Fruit fly (Drosophila melanogaster) whole organism, embryonic: ENCODE measurements around the gene Cyp18a1.
A peak's percentile ranks its signal among the peaks of the same experiment; 100 is the strongest.

Source experiments
- Atf-2 ChIP-seq: fragments of 200-800 bp; sonication (Bioruptor generic); optimal IDR thresholded peaks from 2 replicates; lab custom pipeline; 2016; ENCODE audit warnings: missing biosample characterization, missing genetic modification characterization
- CG10147 ChIP-seq: fragments of 200-800 bp; sonication (Bioruptor generic); optimal IDR thresholded peaks from 2 replicates; lab custom pipeline; 2019; ENCODE audit warnings: missing biosample characterization, mild to moderate bottlenecking, missing genetic modification characterization, moderate library complexity
- CG10565 ChIP-seq: fragments of 200-800 bp; sonication (Bioruptor generic); optimal IDR thresholded peaks from 3 replicates; lab custom pipeline; 2016; ENCODE audit warnings: missing biosample characterization, mild to moderate bottlenecking, missing genetic modification characterization
- CG11085 ChIP-seq: fragments of 200-800 bp; sonication (Bioruptor generic); IDR thresholded peaks from 2 replicates; pipeline ENCODE4 v1.3.6; 2022; ENCODE audit warnings: missing biosample characterization, missing genetic modification characterization
- CG12236 ChIP-seq: fragments of 200-800 bp; sonication (Bioruptor generic); optimal IDR thresholded peaks from 2 replicates; lab custom pipeline; 2016; ENCODE audit warnings: missing biosample characterization, missing genetic modification characterization
- CG13424 ChIP-seq: fragments of 200-800 bp; sonication (Bioruptor generic); optimal IDR thresholded peaks from 2 replicates; lab custom pipeline; 2019; ENCODE audit warnings: missing biosample characterization, mild to moderate bottlenecking, missing genetic modification characterization, moderate library complexity
- CG14710 ChIP-seq: fragments of 200-800 bp; sonication (Bioruptor generic); optimal IDR thresholded peaks from 3 replicates; lab custom pipeline; 2019; ENCODE audit warnings: missing biosample characterization, mild to moderate bottlenecking, missing genetic modification characterization, moderate library complexity
- CG15269 ChIP-seq: fragments of 200-800 bp; sonication (Bioruptor generic); optimal IDR thresholded peaks from 2 replicates; lab custom pipeline; 2018; ENCODE audit warnings: missing biosample characterization, mild to moderate bottlenecking, missing genetic modification characterization, moderate library complexity
- CG1603 ChIP-seq: fragments of 200-800 bp; sonication (Bioruptor generic); optimal IDR thresholded peaks from 2 replicates; lab custom pipeline; 2019; ENCODE audit warnings: missing biosample characterization, mild to moderate bottlenecking, missing genetic modification characterization, moderate library complexity
- CG16863 ChIP-seq: fragments of 200-800 bp; sonication (Bioruptor generic); optimal IDR thresholded peaks from 3 replicates; lab custom pipeline; 2016; ENCODE audit warnings: missing biosample characterization, missing genetic modification characterization
- CG17568 ChIP-seq: fragments of 200-800 bp; sonication (Bioruptor generic); optimal IDR thresholded peaks from 2 replicates; lab custom pipeline; 2018; ENCODE audit warnings: missing biosample characterization, mild to moderate bottlenecking, missing genetic modification characterization, moderate library complexity
- CG18599 ChIP-seq: fragments of 200-800 bp; sonication (Bioruptor generic); optimal IDR thresholded peaks from 3 replicates; lab custom pipeline; 2017; ENCODE audit warnings: missing biosample characterization, missing genetic modification characterization, mild to moderate bottlenecking, moderate library complexity, missing genetic modification reagents
- CG30403 ChIP-seq: fragments of 200-800 bp; sonication (Bioruptor generic); optimal IDR thresholded peaks from 3 replicates; lab custom pipeline; 2016; ENCODE audit warnings: missing biosample characterization, missing genetic modification characterization
- CG31388 ChIP-seq: fragments of 200-800 bp; sonication (Bioruptor generic); optimal IDR thresholded peaks from 2 replicates; lab custom pipeline; 2016; ENCODE audit warnings: missing biosample characterization, missing genetic modification characterization
- CG33557 ChIP-seq: fragments of 200-800 bp; sonication (Bioruptor generic); optimal IDR thresholded peaks from 2 replicates; lab custom pipeline; 2019; ENCODE audit warnings: missing biosample characterization, mild to moderate bottlenecking, missing genetic modification characterization, moderate library complexity
- CG4707 ChIP-seq: fragments of 200-800 bp; sonication (Bioruptor generic); optimal IDR thresholded peaks from 2 replicates; lab custom pipeline; 2018; ENCODE audit warnings: missing biosample characterization, mild to moderate bottlenecking, missing genetic modification characterization, moderate library complexity
- CG6654 ChIP-seq: fragments of 200-800 bp; sonication (Bioruptor generic); optimal IDR thresholded peaks from 2 replicates; lab custom pipeline; 2017; ENCODE audit warnings: missing biosample characterization, mild to moderate bottlenecking, missing genetic modification characterization
- CG8281 ChIP-seq: fragments of 200-800 bp; sonication (Bioruptor generic); optimal IDR thresholded peaks from 2 replicates; lab custom pipeline; 2018; ENCODE audit warnings: missing biosample characterization, mild to moderate bottlenecking, missing genetic modification characterization, moderate library complexity
- CG9817 ChIP-seq: fragments of 200-800 bp; sonication (Bioruptor generic); optimal IDR thresholded peaks from 2 replicates; lab custom pipeline; 2018; ENCODE audit warnings: missing biosample characterization, mild to moderate bottlenecking, missing genetic modification characterization, moderate library complexity
- Dbx ChIP-seq: fragments of 200-800 bp; sonication (Bioruptor generic); IDR thresholded peaks from 3 replicates; pipeline ENCODE4 v1.3.6; 2022; ENCODE audit warnings: missing biosample characterization, missing genetic modification characterization
- Dp ChIP-seq: fragments of 200-800 bp; sonication (Bioruptor generic); optimal IDR thresholded peaks from 2 replicates; lab custom pipeline; 2018; ENCODE audit warnings: missing biosample characterization, mild to moderate bottlenecking, missing genetic modification characterization, moderate library complexity
- Elba2 ChIP-seq: fragments of 200-800 bp; sonication (Bioruptor generic); optimal IDR thresholded peaks from 3 replicates; lab custom pipeline; 2016; ENCODE audit warnings: missing biosample characterization, missing genetic modification characterization
- Fer2 ChIP-seq: fragments of 200-800 bp; sonication (Bioruptor generic); optimal IDR thresholded peaks from 2 replicates; lab custom pipeline; 2018; ENCODE audit warnings: missing biosample characterization, mild to moderate bottlenecking, missing genetic modification characterization, moderate library complexity
- HLHmδ ChIP-seq: fragments of 200-800 bp; sonication (Bioruptor generic); optimal IDR thresholded peaks from 2 replicates; lab custom pipeline; 2018; ENCODE audit warnings: missing biosample characterization, mild to moderate bottlenecking, missing genetic modification characterization, moderate library complexity
- MBD-R2 ChIP-seq: fragments of 200-800 bp; sonication (Bioruptor generic); IDR thresholded peaks from 2 replicates; pipeline ENCODE4 v1.3.6; 2022; ENCODE audit warnings: missing biosample characterization, missing genetic modification characterization
- Mes4 ChIP-seq: fragments of 200-800 bp; sonication (Bioruptor generic); optimal IDR thresholded peaks from 2 replicates; lab custom pipeline; 2016; ENCODE audit warnings: missing biosample characterization, missing genetic modification characterization
- Opbp ChIP-seq: fragments of 200-800 bp; sonication (Bioruptor generic); IDR thresholded peaks from 3 replicates; pipeline ENCODE4 v1.3.6; 2022; ENCODE audit warnings: missing biosample characterization, missing genetic modification characterization; ENCODE audit not compliant: partially characterized antibody
- Taf1 ChIP-seq: fragments of 200-800 bp; sonication (Bioruptor generic); IDR thresholded peaks from 2 replicates; pipeline ENCODE4 v1.3.6; 2022; ENCODE audit warnings: missing biosample characterization, missing genetic modification characterization
- Trl ChIP-seq, 3 experiments: fragments of >200 bp in 2 of 3; fragments of 200-800 bp in 1 of 3; sonication (Bioruptor generic) in 1 of 3; optimal IDR thresholded peaks; 2 replicates in 1 of 3; 3 replicates in 2 of 3; lab custom pipeline; 2016 to 2017; ENCODE audit warnings: missing biosample characterization in 1 of 3, missing genetic modification characterization in 1 of 3
- abd-A ChIP-seq: fragments of 200-800 bp; sonication (Bioruptor generic); optimal IDR thresholded peaks from 3 replicates; lab custom pipeline; 2019; ENCODE audit warnings: missing biosample characterization, mild to moderate bottlenecking, missing genetic modification characterization, moderate library complexity
- btn ChIP-seq: fragments of 200-800 bp; sonication (Bioruptor generic); optimal IDR thresholded peaks from 2 replicates; lab custom pipeline; 2016; ENCODE audit warnings: missing biosample characterization, missing genetic modification characterization
- cato ChIP-seq: fragments of 200-800 bp; sonication (Bioruptor generic); optimal IDR thresholded peaks from 2 replicates; lab custom pipeline; 2016; ENCODE audit warnings: missing biosample characterization, missing genetic modification characterization, borderline replicate concordance
- danr ChIP-seq: fragments of 200-800 bp; sonication (Bioruptor generic); IDR thresholded peaks from 2 replicates; pipeline ENCODE4 v1.3.6; 2022; ENCODE audit warnings: missing biosample characterization, missing genetic modification characterization
- fd64A ChIP-seq: fragments of 200-800 bp; sonication (Bioruptor generic); optimal IDR thresholded peaks from 3 replicates; lab custom pipeline; 2018; ENCODE audit warnings: missing biosample characterization, mild to moderate bottlenecking, missing genetic modification characterization
- grau ChIP-seq: fragments of 200-800 bp; optimal IDR thresholded peaks from 3 replicates; lab custom pipeline; 2019; ENCODE audit warnings: missing biosample characterization, mild to moderate bottlenecking, missing genetic modification characterization, moderate library complexity
- gsb-n ChIP-seq: fragments of 200-800 bp; sonication (Bioruptor generic); optimal IDR thresholded peaks from 3 replicates; lab custom pipeline; 2018; ENCODE audit warnings: missing biosample characterization, mild to moderate bottlenecking, missing genetic modification characterization
- ken ChIP-seq: fragments of 200-800 bp; sonication (Bioruptor generic); IDR thresholded peaks from 3 replicates; pipeline ENCODE4 v1.3.6; 2022; ENCODE audit warnings: missing biosample characterization, missing genetic modification characterization
- kni ChIP-seq: fragments of 200-800 bp; sonication (Bioruptor generic); optimal IDR thresholded peaks from 3 replicates; lab custom pipeline; 2017; ENCODE audit warnings: mild to moderate bottlenecking, missing biosample characterization, missing genetic modification reagents, missing genetic modification characterization
- org-1 ChIP-seq: fragments of 200-800 bp; sonication (Bioruptor generic); optimal IDR thresholded peaks from 2 replicates; lab custom pipeline; 2017; ENCODE audit warnings: missing biosample characterization, missing genetic modification characterization
- pho ChIP-seq: fragments of 200-800 bp; sonication (Bioruptor generic); optimal IDR thresholded peaks from 2 replicates; lab custom pipeline; 2016; ENCODE audit warnings: missing biosample characterization, missing genetic modification characterization
- pzg ChIP-seq: fragments of 200-800 bp; sonication (Bioruptor generic); optimal IDR thresholded peaks from 3 replicates; lab custom pipeline; 2018; ENCODE audit warnings: missing biosample characterization, mild to moderate bottlenecking, missing genetic modification characterization, moderate library complexity
- row ChIP-seq: fragments of 200-800 bp; sonication (Bioruptor generic); IDR thresholded peaks from 3 replicates; pipeline ENCODE4 v1.3.6; 2022; ENCODE audit warnings: missing biosample characterization, missing genetic modification characterization
- slbo ChIP-seq: fragments of 200-800 bp; sonication (Bioruptor generic); IDR thresholded peaks from 2 replicates; pipeline ENCODE4 v1.3.6; 2022; ENCODE audit warnings: missing biosample characterization, missing genetic modification characterization
- ssp ChIP-seq: fragments of 200-800 bp; sonication (Bioruptor generic); IDR thresholded peaks from 2 replicates; pipeline ENCODE4 v1.3.6; 2022; ENCODE audit warnings: missing biosample characterization, missing genetic modification characterization
- tgo ChIP-seq: fragments of 200-800 bp; sonication (Bioruptor generic); IDR thresholded peaks from 3 replicates; pipeline ENCODE4 v1.3.6; 2022; ENCODE audit warnings: missing biosample characterization, missing genetic modification characterization
- unc-4 ChIP-seq: fragments of 200-800 bp; sonication (Bioruptor generic); IDR thresholded peaks from 2 replicates; pipeline ENCODE4 v1.3.6; 2022; ENCODE audit warnings: missing biosample characterization, missing genetic modification characterization; ENCODE audit not compliant: partially characterized antibody
- unpg ChIP-seq: fragments of 200-800 bp; sonication (Bioruptor generic); optimal IDR thresholded peaks from 3 replicates; lab custom pipeline; 2018; ENCODE audit warnings: missing biosample characterization, mild to moderate bottlenecking, missing genetic modification characterization, moderate library complexity
- wdn ChIP-seq: fragments of 200-800 bp; sonication (Bioruptor generic); IDR thresholded peaks from 2 replicates; pipeline ENCODE4 v1.3.6; 2022; ENCODE audit warnings: missing biosample characterization, missing genetic modification characterization
- zen ChIP-seq: fragments of 200-800 bp; sonication (Bioruptor generic); optimal IDR thresholded peaks from 3 replicates; lab custom pipeline; 2018; ENCODE audit warnings: missing biosample characterization, mild to moderate bottlenecking, missing genetic modification characterization, moderate library complexity

Gene Cyp18a1

DNA sequence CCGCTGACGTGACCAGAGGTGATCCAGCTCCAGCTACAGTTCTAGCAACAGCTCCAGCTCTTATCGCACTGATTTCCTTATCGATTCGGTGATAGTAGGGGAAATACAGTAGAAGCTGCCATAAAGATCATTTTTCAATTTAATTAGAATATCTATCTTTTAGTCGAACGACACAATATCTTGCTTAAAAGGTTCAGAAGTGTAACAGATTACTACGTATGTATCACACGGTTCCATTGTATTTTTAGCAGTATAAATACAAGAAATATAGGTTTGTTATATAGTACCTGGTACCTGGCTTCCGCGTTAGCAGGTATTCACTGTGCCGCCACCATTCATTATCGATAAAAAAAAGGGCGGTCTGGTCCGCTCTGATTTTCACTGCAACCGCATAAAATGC is 48.0 kb downstream of the Cyp18a1 start (continued):
- TF ChIP-seq kni (GFP tag; lab: Kevin White, UChicago): peak; percentile 8
- peak; percentile 90 for TF ChIP-seq CG15269 (tag; lab: Kevin White, UChicago)
- peak; percentile 60 for TF ChIP-seq CG10147 (GFP tag; lab: Kevin White, UChicago)
- peak; percentile 79 for TF ChIP-seq CG30403 (GFP tag; lab: Kevin White, UChicago)
- TF ChIP-seq Atf-2 (GFP tag; lab: Kevin White, UChicago): peak; percentile 22
- TF ChIP-seq CG10565 (GFP tag; lab: Kevin White, UChicago): no peak
- TF ChIP-seq pho (GFP tag; lab: Kevin White, UChicago): peak; percentile 71
- TF ChIP-seq Fer2 (tag; lab: Kevin White, UChicago): peak; percentile 70
- TF ChIP-seq ken (GFP tag; lab: Robert Waterston, UW): peak; percentile 76
- TF ChIP-seq CG9817 (tag; lab: Kevin White, UChicago): peak; percentile 87
- TF ChIP-seq danr (GFP tag; lab: Robert Waterston, UW): peak; percentile 37; the same call in 1 of the 2 replicates
- TF ChIP-seq CG4707 (GFP tag; lab: Kevin White, UChicago): peak; percentile 44
- peak; percentile 87 for TF ChIP-seq row (GFP tag; lab: Robert Waterston, UW)
- no peak for TF ChIP-seq HLHmδ (GFP tag; lab: Kevin White, UChicago)
- peak; percentile 66 for TF ChIP-seq CG14710 (tag; lab: Kevin White, UChicago)
- TF ChIP-seq CG8281 (tag; lab: Kevin White, UChicago): peak; percentile 59
- peak; percentile 64; the same call in 2 of the 3 replicates for TF ChIP-seq Dbx (GFP tag; lab: Robert Waterston, UW)
- peak; percentile 73 for TF ChIP-seq cato (GFP tag; lab: Kevin White, UChicago)
- peak; percentile 90 for TF ChIP-seq CG13424 (tag; lab: Kevin White, UChicago)
- no peak for TF ChIP-seq Dp
- TF ChIP-seq Taf1 (GFP tag; lab: Robert Waterston, UW): peak; percentile 46; the same call in 1 of the 2 replicates
- TF ChIP-seq gsb-n (tag; lab: Kevin White, UChicago): peak; percentile 70
- peak; percentile 72 for TF ChIP-seq CG17568 (GFP tag; lab: Kevin White, UChicago)
- peak; percentile 79 for TF ChIP-seq tgo
- peak; percentile 89 for TF ChIP-seq unpg
- peak; percentile 66 for TF ChIP-seq org-1 (GFP tag; lab: Kevin White, UChicago)
- peak; percentile 58 for TF ChIP-seq btn (GFP tag; lab: Kevin White, UChicago)
- TF ChIP-seq Elba2 (GFP tag; lab: Kevin White, UChicago): no peak
- TF ChIP-seq MBD-R2: peak; percentile 43; the same call in 1 of the 2 replicates
- TF ChIP-seq slbo: peak; percentile 70; the same call in 1 of the 2 replicates
- TF ChIP-seq CG6654 (GFP tag; lab: Kevin White, UChicago): peak; percentile 52
- TF ChIP-seq Mes4 (GFP tag; lab: Kevin White, UChicago): peak; percentile 68
- peak; percentile 35 for TF ChIP-seq CG31388 (GFP tag; lab: Kevin White, UChicago)
- TF ChIP-seq ssp (GFP tag; lab: Robert Waterston, UW): peak; percentile 65
- no peak for TF ChIP-seq CG12236
- peak; percentile 77 for TF ChIP-seq zen
- no peak; the same call in none of the 2 replicates for TF ChIP-seq CG11085 (GFP tag; lab: Robert Waterston, UW)
- no peak for TF ChIP-seq Trl (optimal IDR thresholded peaks at IDR 0.05; lab: Kevin White, UChicago)
- peak; percentile 75 for TF ChIP-seq Trl (GFP tag; optimal IDR thresholded peaks at IDR 0.05; lab: Kevin White, UChicago)
- peak; percentile 90 for TF ChIP-seq CG1603
- peak; percentile 65 for TF ChIP-seq fd64A (GFP tag; lab: Kevin White, UChicago)
- peak; percentile 92 for TF ChIP-seq CG18599 (GFP tag; lab: Kevin White, UChicago)
- TF ChIP-seq wdn (GFP tag; lab: Robert Waterston, UW): 0 out of 2 replicates have a peak, but pooled peaks have one; percentile 21
- TF ChIP-seq pzg: no peak
- peak; percentile 97 for TF ChIP-seq grau (tag; lab: Kevin White, UChicago)
- TF ChIP-seq CG16863 (GFP tag; lab: Kevin White, UChicago): peak; percentile 75
- TF ChIP-seq unc-4 (GFP tag; lab: Robert Waterston, UW): no peak
- TF ChIP-seq Opbp: no peak
- TF ChIP-seq abd-A (tag; lab: Kevin White, UChicago): no peak
- peak; percentile 52 for TF ChIP-seq CG33557
